Fruit fly (Drosophila melanogaster): ENCODE measurements around the gene CG4194.

Gene CG4194

DNA sequence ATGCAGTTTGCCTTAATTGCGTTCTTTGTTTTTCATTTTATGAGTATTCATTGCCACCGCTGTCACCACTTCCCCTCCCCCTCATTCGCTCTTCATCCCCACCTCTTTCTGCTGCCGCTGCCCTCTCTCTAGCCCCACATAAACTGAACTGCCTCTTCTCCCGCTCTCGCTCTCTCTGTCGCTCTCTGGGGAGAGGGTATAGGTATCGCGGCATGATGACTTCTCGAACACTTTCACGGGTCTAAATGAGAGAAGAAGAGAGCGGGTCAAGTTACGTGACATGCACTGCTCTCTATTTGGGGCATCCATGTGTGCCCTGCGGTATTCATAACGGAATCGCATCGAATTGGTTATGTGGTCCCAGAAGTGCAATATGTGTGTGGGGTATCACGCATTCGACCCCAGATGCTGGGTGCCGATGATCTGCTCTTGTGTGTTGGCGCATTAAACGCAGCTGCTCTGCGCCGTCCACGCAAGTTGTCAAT lies 15.3 kb downstream of the CG4194 start (continued):
- TF ChIP-seq yki (optimal IDR thresholded peaks at IDR 0.05) (peak; percentile 92), E2f1 (GFP tag; IDR thresholded peaks at IDR 0.05) (peak; percentile 89), pros (GFP tag; optimal IDR thresholded peaks at IDR 0.05) (peak; percentile 41), bab2 (GFP tag; optimal IDR thresholded peaks at IDR 0.05) (peak; percentile 88), Fer2 (tag; optimal IDR thresholded peaks at IDR 0.05) (no peak), CG8478 (optimal IDR thresholded peaks at IDR 0.05) (no peak), ro (GFP tag; IDR thresholded peaks at IDR 0.05) (peak; percentile 44; the same call in 1 of the 2 replicates), CG34376 (GFP tag; optimal IDR thresholded peaks at IDR 0.05) (no peak), Nf-YC (tag; optimal IDR thresholded peaks at IDR 0.05) (peak; percentile 37), psq (GFP tag; optimal IDR thresholded peaks at IDR 0.05) (peak; percentile 40), ac (GFP tag; optimal IDR thresholded peaks at IDR 0.05) (peak; percentile 70), repo (GFP tag; optimal IDR thresholded peaks at IDR 0.05) (peak; percentile 69), Blimp-1 (GFP tag; optimal IDR thresholded peaks at IDR 0.05) (peak; percentile 84), so (GFP tag; IDR thresholded peaks at IDR 0.05) (peak; percentile 92), oc (tag; optimal IDR thresholded peaks at IDR 0.05) (peak; percentile 84), CG30403 (GFP tag; optimal IDR thresholded peaks at IDR 0.05) (peak; percentile 77), Mrtf (GFP tag; IDR thresholded peaks at IDR 0.05) (peak; percentile 80; the same call in 2 of the 3 replicates), CG30431 (GFP tag; optimal IDR thresholded peaks at IDR 0.05) (peak; percentile 77), bowl (GFP tag; IDR thresholded peaks at IDR 0.05) (peak; percentile 64), dan (GFP tag; IDR thresholded peaks at IDR 0.05) (peak; percentile 42; the same call in 1 of the 2 replicates), CG32772 (GFP tag; IDR thresholded peaks at IDR 0.05) (peak; percentile 83), onecut (GFP tag; IDR thresholded peaks at IDR 0.05) (peak; percentile 71), unpg (GFP tag; optimal IDR thresholded peaks at IDR 0.05) (peak; percentile 83), CG14710 (tag; optimal IDR thresholded peaks at IDR 0.05) (peak; percentile 67), fd96Cb (tag; optimal IDR thresholded peaks at IDR 0.05) (peak; percentile 80), CG17829 (tag; optimal IDR thresholded peaks at IDR 0.05) (peak; percentile 82), amos (GFP tag; IDR thresholded peaks at IDR 0.05; ENCODE audit: partially characterized antibody) (no peak), al (GFP tag; IDR thresholded peaks at IDR 0.05) (peak; percentile 64), peb (GFP tag; IDR thresholded peaks at IDR 0.05) (peak; percentile 84), jumu (GFP tag; optimal IDR thresholded peaks at IDR 0.05) (peak; percentile 86), dimm (GFP tag; IDR thresholded peaks at IDR 0.05) (peak; percentile 55), Dp (GFP tag; optimal IDR thresholded peaks at IDR 0.05) (no peak), ranshi (GFP tag; IDR thresholded peaks at IDR 0.05) (peak; percentile 86), twi (tag; optimal IDR thresholded peaks at IDR 0.05) (peak; percentile 63), HLH54F (GFP tag; optimal IDR thresholded peaks at IDR 0.05) (peak; percentile 71), da (GFP tag; optimal IDR thresholded peaks at IDR 0.05) (peak; percentile 67), lmd (GFP tag; IDR thresholded peaks at IDR 0.05) (peak; percentile 89), D19A (tag; optimal IDR thresholded peaks at IDR 0.05) (peak; percentile 83), schlank (tag; optimal IDR thresholded peaks at IDR 0.05) (peak; percentile 28), CG6813 (GFP tag; optimal IDR thresholded peaks at IDR 0.05) (peak; percentile 66), CG1024 (GFP tag; IDR thresholded peaks at IDR 0.05) (peak; percentile 42; the same call in 1 of the 2 replicates), cg (GFP tag; optimal IDR thresholded peaks at IDR 0.05) (no peak), Neu2 (GFP tag; optimal IDR thresholded peaks at IDR 0.05; ENCODE audit: borderline replicate concordance) (no peak), Sin3A (optimal IDR thresholded peaks at IDR 0.05) (no peak), br (optimal IDR thresholded peaks at IDR 0.05) (no peak), sug (tag; optimal IDR thresholded peaks at IDR 0.05) (peak; percentile 53), CG7357 (GFP tag; IDR thresholded peaks at IDR 0.05) (peak; percentile 76), Nf-YA (GFP tag; IDR thresholded peaks at IDR 0.05) (peak; percentile 68), zen (tag; optimal IDR thresholded peaks at IDR 0.05) (no peak), CG2712 (tag; optimal IDR thresholded peaks at IDR 0.05) (peak; percentile 88), Lhr (GFP tag; optimal IDR thresholded peaks at IDR 0.05) (no peak), TFAM (GFP tag; optimal IDR thresholded peaks at IDR 0.05) (no peak), Lpt (GFP tag; optimal IDR thresholded peaks at IDR 0.05) (no peak)
